Fruit fly (Drosophila melanogaster): Measurements from ENCODE around the gene wek.

Gene wek

dm6 chr2L:15768097-15768496 lies at the start of gene wek:
Gene wek, minus strand, starts transcription at chr2L:15768349.
- TF ChIP-seq Sin3A (optimal IDR thresholded peaks at IDR 0.05) (no peak), insv (optimal IDR thresholded peaks at IDR 0.05) (no peak), Myc (optimal IDR thresholded peaks at IDR 0.05) (no peak), ttk (optimal IDR thresholded peaks at IDR 0.05) (no peak), h (optimal IDR thresholded peaks at IDR 0.05) (no peak), psq (optimal IDR thresholded peaks at IDR 0.05) (no peak)

DNA sequence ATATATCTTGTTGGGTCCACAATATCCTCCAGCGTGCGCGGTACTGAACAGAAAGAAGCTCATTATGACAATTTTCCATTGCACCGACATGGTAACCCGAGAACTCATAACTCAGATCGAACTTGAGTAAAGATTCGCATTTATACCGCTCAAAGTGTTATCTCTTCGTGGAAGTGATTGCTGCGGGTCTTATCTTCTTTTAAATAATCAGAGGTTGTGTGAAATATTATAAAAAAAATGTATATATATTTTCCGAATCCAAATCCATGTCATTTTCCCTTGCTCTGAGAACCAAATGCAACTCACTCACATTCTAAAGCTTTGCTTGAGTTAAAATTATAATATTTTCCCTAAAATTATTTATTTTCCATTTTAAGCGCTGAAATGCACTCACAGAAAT lies 43.9 kb upstream of the wek start, which contains the start of gene CG42876:
Gene CG42876 (minus strand): TSS at position 101 of the 400 bp plus-strand sequence.
- no peak for TF ChIP-seq Sin3A (optimal IDR thresholded peaks at IDR 0.05)
- no peak for TF ChIP-seq h (optimal IDR thresholded peaks at IDR 0.05)
- no peak for TF ChIP-seq Myc (optimal IDR thresholded peaks at IDR 0.05)
- no peak for TF ChIP-seq psq (optimal IDR thresholded peaks at IDR 0.05)
- TF ChIP-seq ttk (optimal IDR thresholded peaks at IDR 0.05) = no peak
- no peak for TF ChIP-seq insv (optimal IDR thresholded peaks at IDR 0.05)

DNA sequence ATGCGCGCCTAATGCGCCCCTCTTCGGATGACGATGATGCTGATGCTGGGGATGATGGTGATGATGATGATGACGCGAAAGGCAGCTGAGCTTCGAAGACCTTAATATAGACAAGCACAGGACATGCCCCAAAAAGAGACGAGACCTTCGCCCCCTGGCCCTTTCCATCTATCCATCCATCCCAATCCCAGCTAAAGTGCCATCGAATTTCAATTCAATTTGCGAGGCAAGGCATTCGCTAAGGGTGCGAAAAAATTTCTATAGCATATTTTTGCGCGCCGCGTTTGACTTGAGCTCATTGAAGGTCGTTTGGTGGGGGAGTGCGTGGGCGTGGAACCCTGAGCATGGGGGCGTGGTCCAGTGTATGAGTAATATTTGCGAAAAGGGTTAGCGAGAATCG lies 28.2 kb upstream of the wek start:
- TF ChIP-seq Myc (optimal IDR thresholded peaks at IDR 0.05) (no peak), insv (optimal IDR thresholded peaks at IDR 0.05) (no peak), ttk (optimal IDR thresholded peaks at IDR 0.05) (no peak), psq (optimal IDR thresholded peaks at IDR 0.05) (no peak), h (optimal IDR thresholded peaks at IDR 0.05) (no peak), Sin3A (optimal IDR thresholded peaks at IDR 0.05) (no peak)

dm6 chr2L:15783785-15784184 lies 15.6 kb upstream of the wek start, which contains the start of gene t-Grip91:
Gene t-Grip91, plus strand, starts transcription at chr2L:15784085.
- TF ChIP-seq Myc (optimal IDR thresholded peaks at IDR 0.05) (no peak), ttk (optimal IDR thresholded peaks at IDR 0.05) (no peak), Sin3A (optimal IDR thresholded peaks at IDR 0.05) (no peak), psq (optimal IDR thresholded peaks at IDR 0.05) (no peak), h (optimal IDR thresholded peaks at IDR 0.05) (no peak), insv (optimal IDR thresholded peaks at IDR 0.05) (no peak)

DNA sequence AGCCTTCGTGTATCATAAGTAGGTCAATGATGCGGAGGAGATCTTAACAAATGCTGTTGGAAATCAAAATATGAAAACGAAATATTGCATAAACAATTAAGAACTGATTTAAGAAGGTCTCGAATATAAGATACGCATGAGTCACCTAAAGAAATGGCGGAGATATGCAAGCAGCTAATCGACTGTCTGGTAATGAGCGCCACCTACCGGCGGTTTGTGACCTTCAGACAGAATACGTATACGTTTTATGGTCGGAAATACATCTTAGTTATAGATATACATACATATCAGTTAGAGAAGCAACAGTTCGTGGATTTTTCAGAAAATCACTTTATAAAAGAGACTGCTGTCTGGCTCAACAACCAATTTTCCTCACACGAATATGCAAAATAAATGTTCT lies 14.8 kb upstream of the wek start:
- TF ChIP-seq Sin3A (optimal IDR thresholded peaks at IDR 0.05) (no peak), h (optimal IDR thresholded peaks at IDR 0.05) (no peak), Myc (optimal IDR thresholded peaks at IDR 0.05) (no peak), ttk (optimal IDR thresholded peaks at IDR 0.05) (no peak), insv (optimal IDR thresholded peaks at IDR 0.05) (no peak), psq (optimal IDR thresholded peaks at IDR 0.05) (no peak)

- no peak for TF ChIP-seq h (optimal IDR thresholded peaks at IDR 0.05)
- TF ChIP-seq Sin3A (optimal IDR thresholded peaks at IDR 0.05) = no peak
- TF ChIP-seq ttk (optimal IDR thresholded peaks at IDR 0.05) = no peak
- no peak for TF ChIP-seq insv (optimal IDR thresholded peaks at IDR 0.05)
- TF ChIP-seq Myc (optimal IDR thresholded peaks at IDR 0.05) = no peak
- no peak for TF ChIP-seq psq (optimal IDR thresholded peaks at IDR 0.05)
Measured at dm6 chr2L:15776752-15777151, 8.6 kb upstream of the wek start, which contains the start of gene CG43760. Gene CG43760, minus strand, starts transcription at chr2L:15776852.

- no peak for TF ChIP-seq ttk (optimal IDR thresholded peaks at IDR 0.05)
- no peak for TF ChIP-seq h (optimal IDR thresholded peaks at IDR 0.05)
- no peak for TF ChIP-seq Sin3A (optimal IDR thresholded peaks at IDR 0.05)
- no peak for TF ChIP-seq Myc (optimal IDR thresholded peaks at IDR 0.05)
- no peak for TF ChIP-seq psq (optimal IDR thresholded peaks at IDR 0.05)
- no peak for TF ChIP-seq insv (optimal IDR thresholded peaks at IDR 0.05)
Measured at dm6 chr2L:15773013-15773412, 4.9 kb upstream of the wek start, which contains the start of gene CG31826. Gene CG31826, minus strand, starts transcription at chr2L:15773113.

DNA sequence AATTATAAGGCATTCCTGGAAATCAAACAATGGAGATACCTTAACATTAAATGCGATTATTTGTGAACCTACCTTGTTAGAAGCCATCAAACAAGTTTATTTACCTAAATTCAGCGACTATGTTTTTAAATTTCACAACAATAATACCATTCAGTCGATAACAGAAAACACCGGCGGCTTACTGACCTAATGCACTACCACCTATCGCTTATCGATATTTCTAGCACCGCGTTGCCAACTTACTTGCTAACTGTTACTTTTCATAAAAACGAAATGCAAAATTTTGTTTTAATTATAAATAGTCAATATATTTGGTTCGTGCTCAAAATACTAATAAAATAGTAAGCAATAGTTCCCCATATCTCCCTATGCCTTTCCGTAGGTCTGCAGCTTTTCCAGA lies 2.8 kb upstream of the wek start, which contains the start of gene Ku80:
Gene Ku80 (minus strand): TSS at position 182 of the 400 bp plus-strand sequence.
- TF ChIP-seq psq (optimal IDR thresholded peaks at IDR 0.05) (no peak), Sin3A (optimal IDR thresholded peaks at IDR 0.05) (no peak), h (optimal IDR thresholded peaks at IDR 0.05) (no peak)

DNA sequence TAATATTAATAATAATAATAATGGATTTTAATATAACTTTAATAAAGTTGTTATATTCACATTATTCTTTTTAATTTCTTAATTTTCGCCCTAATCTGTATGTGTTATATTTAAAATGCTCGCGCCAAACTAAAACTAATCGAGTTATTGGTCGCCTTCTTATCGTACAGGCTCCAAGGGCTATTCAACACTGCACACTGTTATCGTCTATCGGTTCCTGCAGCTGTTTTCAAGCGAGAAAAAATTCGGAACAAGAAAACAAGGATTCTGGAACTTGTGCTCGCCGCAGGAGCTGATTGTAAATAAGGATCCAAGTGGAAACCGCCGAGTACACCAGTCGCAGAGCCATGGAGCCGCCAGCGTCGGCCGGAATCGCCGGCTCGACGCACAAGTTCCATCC lies 4.1 kb downstream of the wek start, which contains the start of gene CG3793:
Gene CG3793 (plus strand): TSS at position 192 of the 400 bp plus-strand sequence.
- no peak for TF ChIP-seq ttk (optimal IDR thresholded peaks at IDR 0.05)

DNA sequence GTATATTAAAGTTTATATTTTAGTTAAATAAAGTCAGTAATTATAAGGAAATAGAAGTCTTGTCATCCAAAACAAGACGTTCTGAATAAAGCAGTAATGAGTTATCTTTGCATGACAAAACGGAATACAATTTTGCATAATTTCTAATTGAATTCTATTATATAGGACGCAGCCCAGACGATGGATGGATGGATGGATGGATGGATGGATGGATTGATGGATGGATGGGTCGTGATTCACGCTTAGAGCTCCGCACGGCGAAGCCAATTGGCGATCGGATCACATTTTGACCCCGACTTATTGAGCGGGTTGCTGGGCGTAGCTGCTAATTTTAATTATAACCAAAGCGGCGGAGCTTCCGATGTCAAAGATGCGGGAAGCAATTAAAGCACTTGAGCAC lies 4.7 kb downstream of the wek start:
- no peak for TF ChIP-seq psq (optimal IDR thresholded peaks at IDR 0.05)
- TF ChIP-seq ttk (optimal IDR thresholded peaks at IDR 0.05) = no peak
- no peak for TF ChIP-seq Myc (optimal IDR thresholded peaks at IDR 0.05)
- no peak for TF ChIP-seq Sin3A (optimal IDR thresholded peaks at IDR 0.05)
- no peak for TF ChIP-seq h (optimal IDR thresholded peaks at IDR 0.05)
- no peak for TF ChIP-seq insv (optimal IDR thresholded peaks at IDR 0.05)

dm6 chr2L:15762466-15762865 lies 5.7 kb downstream of the wek start, which contains the start of gene Gli:
Gene Gli, minus strand, starts transcription at chr2L:15762758.
- TF ChIP-seq h (optimal IDR thresholded peaks at IDR 0.05) (no peak), psq (optimal IDR thresholded peaks at IDR 0.05) (no peak), insv (optimal IDR thresholded peaks at IDR 0.05) (no peak)

- TF ChIP-seq Myc (optimal IDR thresholded peaks at IDR 0.05) = no peak
- no peak for TF ChIP-seq insv (optimal IDR thresholded peaks at IDR 0.05)
- TF ChIP-seq h (optimal IDR thresholded peaks at IDR 0.05) = no peak
- no peak for TF ChIP-seq ttk (optimal IDR thresholded peaks at IDR 0.05)
- TF ChIP-seq Sin3A (optimal IDR thresholded peaks at IDR 0.05) = no peak
- TF ChIP-seq psq (optimal IDR thresholded peaks at IDR 0.05) = no peak
Measured at dm6 chr2L:15761409-15762407, 6.4 kb downstream of the wek start.
